Worm (Caenorhabditis elegans) whole organism, L4 larva: Measurements from ENCODE around the gene F12D9.2.
"Not testable (repeated sequence)": the region's sequence is repeated elsewhere in the genome, so short reads cannot be mapped to it uniquely, and the experiment has no call there.

Experiments
- F26F4.8 ChIP-seq: fragments of 200-800 bp; sonication (Bioruptor generic); conservative IDR thresholded peaks from 2 replicates; pipeline ENCODE4 v1.3.6; 2022; ENCODE audit warnings: missing genetic modification characterization, missing compliant biosample characterization
- R02D3.7 ChIP-seq: fragments of 150-350 bp; sonication (generic microtip); optimal IDR thresholded peaks from 3 replicates; lab custom pipeline; 2014; ENCODE audit warnings: missing biosample characterization, missing genetic modification characterization
- T26A8.4 ChIP-seq: fragments of 200-800 bp; sonication (Bioruptor generic); IDR thresholded peaks from 2 replicates; pipeline ENCODE4 v1.3.6; 2022; ENCODE audit warnings: missing genetic modification characterization, missing compliant biosample characterization
- Y105C5A.15 ChIP-seq: fragments of 200-800 bp; sonication (Bioruptor generic); IDR thresholded peaks from 2 replicates; pipeline ENCODE4 v1.3.6; 2022; ENCODE audit warnings: missing genetic modification characterization, missing compliant biosample characterization
- aha-1 ChIP-seq: fragments of 150-350 bp; peaks from one replicate; lab custom pipeline; 2014; ENCODE audit warnings: missing biosample characterization, missing genetic modification characterization
- ceh-20 ChIP-seq: fragments of 200-800 bp; sonication (Bioruptor generic); IDR thresholded peaks from 2 replicates; pipeline ENCODE4 v1.3.6; 2022; ENCODE audit warnings: missing genetic modification reagents, missing genetic modification characterization, missing compliant biosample characterization
- ceh-28 ChIP-seq: fragments of 150-350 bp; optimal IDR thresholded peaks from 2 replicates; lab custom pipeline; 2014; ENCODE audit warnings: missing biosample characterization, missing genetic modification reagents, missing genetic modification characterization
- ceh-82 ChIP-seq: sonication (generic microtip); optimal IDR thresholded peaks from 2 replicates; lab custom pipeline; 2017; ENCODE audit warnings: missing biosample characterization, missing genetic modification characterization
- ces-1 ChIP-seq: fragments of 150-350 bp; sonication (generic microtip); optimal IDR thresholded peaks from 4 replicates; lab custom pipeline; 2014; ENCODE audit warnings: missing biosample characterization, missing genetic modification reagents, missing genetic modification characterization
- daf-12 ChIP-seq: fragments of 150-350 bp; optimal IDR thresholded peaks from 2 replicates; lab custom pipeline; 2014; ENCODE audit warnings: missing biosample characterization, missing genetic modification reagents, missing genetic modification characterization
- dmd-6 ChIP-seq: fragments of 200-800 bp; sonication (Bioruptor generic); IDR thresholded peaks from 2 replicates; pipeline ENCODE4 v1.3.6; 2022; ENCODE audit warnings: missing genetic modification reagents, missing genetic modification characterization, missing compliant biosample characterization
- dmd-9 ChIP-seq: fragments of 200-800 bp; sonication (Bioruptor generic); IDR thresholded peaks from 2 replicates; pipeline ENCODE4 v1.3.6; 2022; ENCODE audit warnings: missing genetic modification reagents, missing genetic modification characterization, missing compliant biosample characterization
- duxl-1 ChIP-seq: sonication (generic microtip); optimal IDR thresholded peaks from 2 replicates; lab custom pipeline; 2016; ENCODE audit warnings: mild to moderate bottlenecking, missing genetic modification characterization, moderate library complexity, missing compliant biosample characterization; ENCODE audit not compliant: poor library complexity
- dve-1 ChIP-seq: sonication (generic microtip); optimal IDR thresholded peaks from 2 replicates; lab custom pipeline; 2017; ENCODE audit warnings: antibody characterized with exemption, mild to moderate bottlenecking, missing genetic modification characterization, missing compliant biosample characterization; ENCODE audit not compliant: insufficient read depth
- fkh-10 ChIP-seq: fragments of 150-350 bp; optimal IDR thresholded peaks from 2 replicates; lab custom pipeline; 2014; ENCODE audit warnings: missing biosample characterization, missing genetic modification reagents, missing genetic modification characterization
- fos-1 ChIP-seq: fragments of 150-350 bp; optimal IDR thresholded peaks from 2 replicates; lab custom pipeline; 2014; ENCODE audit warnings: missing biosample characterization, missing genetic modification characterization
- gei-8 ChIP-seq: fragments of 200-800 bp; sonication (Bioruptor generic); optimal IDR thresholded peaks from 2 replicates; lab custom pipeline; 2018; ENCODE audit warnings: mild to moderate bottlenecking, missing genetic modification characterization, missing compliant biosample characterization
- hif-1 ChIP-seq, 2 experiments: sonication (generic microtip); optimal IDR thresholded peaks; 2 replicates each; lab custom pipeline; 2016 to 2017; ENCODE audit warnings: missing compliant biosample characterization in 2 of 2, missing genetic modification characterization in 2 of 2, missing genetic modification reagents in 2 of 2, missing genotype in 2 of 2, mild to moderate bottlenecking in 1 of 2
- hlh-30 ChIP-seq: sonication (generic microtip); optimal IDR thresholded peaks from 2 replicates; lab custom pipeline; 2017; ENCODE audit warnings: antibody characterized with exemption, mild to moderate bottlenecking, missing genetic modification characterization, missing compliant biosample characterization; ENCODE audit not compliant: insufficient read depth
- jun-1 ChIP-seq: fragments of 150-350 bp; optimal IDR thresholded peaks from 2 replicates; lab custom pipeline; 2014; ENCODE audit warnings: missing biosample characterization, missing genetic modification reagents, missing genetic modification characterization
- lin-39 ChIP-seq: fragments of 150-350 bp; optimal IDR thresholded peaks from 2 replicates; lab custom pipeline; 2014; ENCODE audit warnings: missing biosample characterization, missing genetic modification reagents, missing genetic modification characterization
- lir-3 ChIP-seq: sonication (generic microtip); optimal IDR thresholded peaks from 2 replicates; lab custom pipeline; 2016; ENCODE audit warnings: mild to moderate bottlenecking, missing genetic modification characterization, missing compliant biosample characterization
- madf-9 ChIP-seq: fragments of 200-800 bp; sonication (Bioruptor generic); conservative IDR thresholded peaks from 2 replicates; pipeline ENCODE4 v1.3.6; 2022; ENCODE audit warnings: missing genetic modification reagents, missing genetic modification characterization, missing compliant biosample characterization
- mdl-1 ChIP-seq, 2 experiments: fragments of 150-350 bp in 1 of 2; sonication (generic microtip) in 1 of 2; optimal IDR thresholded peaks; 2 replicates each; lab custom pipeline; 2014 to 2017; ENCODE audit warnings: missing biosample characterization in 2 of 2, missing genetic modification characterization in 2 of 2
- mep-1 ChIP-seq: fragments of 150-350 bp; sonication (generic microtip); optimal IDR thresholded peaks from 3 replicates; lab custom pipeline; 2014; ENCODE audit warnings: missing biosample characterization, missing genetic modification characterization
- nhr-10 ChIP-seq: fragments of 150-350 bp; optimal IDR thresholded peaks from 2 replicates; lab custom pipeline; 2014; ENCODE audit warnings: missing biosample characterization, missing genetic modification characterization
- nhr-11 ChIP-seq: fragments of 150-350 bp; optimal IDR thresholded peaks from 2 replicates; lab custom pipeline; 2014; ENCODE audit warnings: missing biosample characterization, missing genetic modification characterization
- nhr-6 ChIP-seq: fragments of 150-350 bp; optimal IDR thresholded peaks from 2 replicates; lab custom pipeline; 2014; ENCODE audit warnings: missing biosample characterization, missing genetic modification characterization
- php-3 ChIP-seq: fragments of 200-800 bp; sonication (Bioruptor generic); IDR thresholded peaks from 2 replicates; pipeline ENCODE4 v1.3.6; 2022; ENCODE audit warnings: missing genetic modification reagents, missing genetic modification characterization, missing compliant biosample characterization
- pqm-1 ChIP-seq: sonication (generic microtip); optimal IDR thresholded peaks from 2 replicates; lab custom pipeline; 2017; ENCODE audit warnings: missing biosample characterization, missing genetic modification characterization
- rbr-2 ChIP-seq: sonication (generic microtip); optimal IDR thresholded peaks from 2 replicates; lab custom pipeline; 2016; ENCODE audit warnings: missing genotype, missing genetic modification characterization, missing compliant biosample characterization
- saeg-2 ChIP-seq: fragments of 200-800 bp; sonication (Bioruptor generic); IDR thresholded peaks from 2 replicates; pipeline ENCODE4 v1.3.6; 2022; ENCODE audit warnings: missing genetic modification reagents, missing genetic modification characterization, missing compliant biosample characterization
- set-16 ChIP-seq: fragments of 200-800 bp; sonication (Bioruptor generic); IDR thresholded peaks from 2 replicates; pipeline ENCODE4 v1.3.6; 2022; ENCODE audit warnings: missing genetic modification reagents, missing genetic modification characterization, missing compliant biosample characterization
- skn-1 ChIP-seq: fragments of 150-350 bp; optimal IDR thresholded peaks from 2 replicates; lab custom pipeline; 2014; ENCODE audit warnings: missing biosample characterization, missing genetic modification characterization
- spr-3 ChIP-seq: fragments of 200-800 bp; sonication (Bioruptor generic); optimal IDR thresholded peaks from 2 replicates; lab custom pipeline; 2018; ENCODE audit warnings: mild to moderate bottlenecking, missing genetic modification characterization, missing compliant biosample characterization
- tra-1 ChIP-seq: fragments of 200-800 bp; sonication (Bioruptor generic); IDR thresholded peaks from 2 replicates; pipeline ENCODE4 v1.3.6; 2022; ENCODE audit warnings: missing genetic modification reagents, missing genetic modification characterization, missing compliant biosample characterization
- unc-130 ChIP-seq: sonication (generic microtip); optimal IDR thresholded peaks from 2 replicates; lab custom pipeline; 2016; ENCODE audit warnings: missing genetic modification reagents, missing genetic modification characterization, missing compliant biosample characterization
- unc-39 ChIP-seq: sonication (generic microtip); optimal IDR thresholded peaks from 2 replicates; lab custom pipeline; 2017; ENCODE audit warnings: missing biosample characterization, missing genetic modification characterization
- unc-62 ChIP-seq, 3 experiments: fragments of 150-350 bp in 1 of 3; sonication (generic microtip); optimal IDR thresholded peaks in 2 of 3; peaks in 1 of 3; 1 replicate in 1 of 3; 2 replicates in 2 of 3; lab custom pipeline; 2014 to 2017; ENCODE audit warnings: missing biosample characterization in 3 of 3, missing genetic modification characterization in 3 of 3, missing genetic modification reagents in 3 of 3, missing genotype in 1 of 3
- zag-1 ChIP-seq: fragments of 150-350 bp; optimal IDR thresholded peaks from 2 replicates; lab custom pipeline; 2014; ENCODE audit warnings: missing biosample characterization, missing genetic modification characterization
- zfp-2 ChIP-seq: sonication (generic microtip); optimal IDR thresholded peaks from 2 replicates; lab custom pipeline; 2016; ENCODE audit warnings: mild to moderate bottlenecking, missing genetic modification characterization, missing compliant biosample characterization
- zip-11 ChIP-seq: fragments of 200-800 bp; sonication (Bioruptor generic); IDR thresholded peaks from 2 replicates; pipeline ENCODE4 v1.3.6; 2022; ENCODE audit warnings: missing genetic modification characterization, missing compliant biosample characterization

Gene F12D9.2

DNA sequence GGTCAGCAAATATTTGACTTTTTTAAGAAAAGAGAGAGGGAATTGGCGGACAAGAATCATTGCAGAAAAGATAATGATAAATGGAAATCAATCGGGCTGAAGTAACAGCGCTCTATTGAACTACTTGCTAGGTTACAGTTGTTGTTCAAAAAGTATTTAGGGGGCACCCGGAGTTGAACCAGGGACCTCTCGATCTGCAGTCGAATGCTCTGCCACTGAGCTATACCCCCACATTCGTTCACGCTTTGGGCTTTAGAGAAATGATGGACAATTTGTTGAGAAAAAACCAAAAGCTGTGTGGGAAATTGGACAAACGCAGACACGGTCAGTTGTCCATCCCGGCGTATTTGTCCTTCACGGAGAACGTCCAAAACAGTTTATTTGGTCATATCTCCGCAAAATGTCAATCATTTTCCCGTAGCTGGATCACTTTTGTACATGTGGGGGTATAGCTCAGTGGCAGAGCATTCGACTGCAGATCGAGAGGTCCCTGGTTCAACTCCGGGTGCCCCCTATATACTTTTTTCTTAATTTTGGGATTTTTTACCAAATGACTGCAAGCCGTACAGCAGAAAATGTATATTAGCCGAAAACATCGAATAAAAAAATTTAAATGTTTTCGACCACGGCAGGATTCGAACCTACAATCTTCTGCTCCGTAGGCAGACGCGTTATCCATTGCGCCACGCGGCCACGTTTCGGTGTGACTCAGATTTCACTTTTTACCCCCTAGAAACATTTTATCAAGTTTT is 22.9 kb downstream of the F12D9.2 start (continued):
- TF ChIP-seq ceh-28 (tag; lab: Kevin White, UChicago) (no peak), mdl-1 (tag; optimal IDR thresholded peaks at IDR 0.05; lab: Kevin White, UChicago) (no peak), duxl-1 (peak; percentile 74), pqm-1 (tag; lab: Kevin White, UChicago) (no peak), fkh-10 (GFP tag; lab: Kevin White, UChicago) (no peak), zag-1 (no peak)

DNA sequence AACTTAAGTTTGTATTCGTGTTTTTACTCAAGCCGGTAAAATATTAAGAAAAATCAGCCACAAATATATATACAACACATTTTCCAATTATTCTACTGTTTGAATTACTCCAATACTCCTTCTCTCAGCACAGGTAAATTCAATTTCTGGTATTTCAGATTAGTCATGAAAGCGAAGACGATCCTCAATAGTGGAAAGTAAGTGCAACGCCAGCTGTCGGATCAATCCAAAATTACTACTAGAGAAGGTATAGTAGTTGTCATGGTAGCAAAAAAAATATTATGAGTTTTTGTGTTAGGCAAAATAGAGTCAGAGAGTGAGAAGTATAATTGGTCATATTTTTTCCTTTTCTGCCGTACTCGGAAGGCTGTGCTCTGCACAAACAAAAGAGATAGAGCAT is 33.8 kb downstream of the F12D9.2 start, which contains the start of gene K01A12.2:
Gene K01A12.2, plus strand, starts transcription at position 301 of the 400 bp plus-strand sequence.
- TF ChIP-seq zip-11 (GFP tag; lab: Robert Waterston, UW): no peak
- no peak for TF ChIP-seq dmd-9
- TF ChIP-seq unc-130 (GFP tag; lab: Kevin White, UChicago): no peak
- no peak for TF ChIP-seq duxl-1
- no peak for TF ChIP-seq ceh-20 (GFP tag; lab: Robert Waterston, UW)
- no peak for TF ChIP-seq F26F4.8
- TF ChIP-seq php-3 (GFP tag; lab: Robert Waterston, UW): no peak
- no peak for TF ChIP-seq Y105C5A.15
- TF ChIP-seq nhr-10 (tag; lab: Kevin White, UChicago): no peak
- TF ChIP-seq, all 104 proteins: peak for 0

DNA sequence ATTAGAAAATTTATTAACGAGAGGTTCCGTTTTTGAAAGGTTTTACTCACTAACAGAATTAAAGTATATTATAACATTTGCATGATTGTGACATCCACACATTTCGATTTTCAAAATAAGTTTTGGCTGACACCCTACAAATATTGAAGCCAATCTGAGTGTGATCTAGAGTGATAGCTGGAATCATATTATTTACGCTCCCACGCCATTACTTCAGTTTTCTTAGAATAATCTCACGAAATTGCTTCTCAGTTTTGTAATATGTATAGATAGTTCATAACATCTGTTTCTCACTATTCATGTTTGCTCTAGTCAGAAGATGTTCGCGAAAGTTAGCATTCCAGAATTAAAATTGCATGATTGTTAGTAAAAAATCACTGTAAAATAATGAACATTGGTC is 34.6 kb downstream of the F12D9.2 start:
- no peak for TF ChIP-seq nhr-10 (tag; lab: Kevin White, UChicago)
- TF ChIP-seq unc-62 (GFP tag; optimal IDR thresholded peaks at IDR 0.05 in 1 of 2; lab: Kevin White, UChicago): peak in 1 of 2 experiments; percentile 58
- no peak for TF ChIP-seq unc-62 (tag; optimal IDR thresholded peaks at IDR 0.05; lab: Kevin White, UChicago)
- TF ChIP-seq aha-1 (tag; lab: Kevin White, UChicago): peak; percentile 12
- peak; percentile 26 for TF ChIP-seq nhr-11
- TF ChIP-seq R02D3.7 (tag; lab: Kevin White, UChicago): no peak

DNA sequence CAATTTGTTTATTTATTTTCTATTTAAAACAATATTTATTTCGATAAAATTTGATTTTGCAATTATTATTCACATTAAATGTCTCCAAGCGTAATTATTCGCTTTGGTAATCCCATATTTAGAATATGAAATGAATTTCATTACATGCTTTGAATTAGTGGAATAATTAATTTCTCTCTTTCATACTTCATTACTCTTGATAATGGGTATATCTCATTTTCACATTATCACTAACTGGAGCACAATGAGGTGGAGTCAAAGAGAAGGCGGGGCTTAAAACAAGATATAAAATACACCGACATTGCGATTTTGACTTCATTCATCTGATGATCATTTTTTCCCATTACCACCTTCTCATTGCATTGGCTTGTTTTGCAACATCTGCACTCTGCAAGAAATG is 36.3 kb downstream of the F12D9.2 start, which contains the start of gene K01A12.4:
Gene K01A12.4, plus strand, starts transcription at position 301 of the 400 bp plus-strand sequence.
- not testable (repeated sequence) for TF ChIP-seq fkh-10 (GFP tag; lab: Kevin White, UChicago); nhr-6; skn-1 (tag; lab: Kevin White, UChicago)

DNA sequence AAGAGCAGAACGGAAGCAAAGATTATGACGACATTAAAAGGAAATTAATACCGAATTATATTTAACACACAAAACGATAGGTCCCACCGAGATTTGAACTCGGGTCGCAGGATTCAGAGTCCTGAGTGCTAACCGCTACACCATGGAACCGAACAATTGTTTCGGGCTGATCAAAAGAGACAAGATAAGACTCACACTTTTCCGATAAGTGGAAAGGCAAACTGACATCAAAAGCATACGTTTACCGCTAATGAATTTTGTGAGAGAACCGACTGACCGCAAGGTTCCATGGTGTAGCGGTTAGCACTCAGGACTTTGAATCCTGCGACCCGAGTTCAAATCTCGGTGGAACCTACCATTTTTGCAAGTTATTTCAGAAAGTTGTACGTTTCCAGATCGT is 38.1 kb downstream of the F12D9.2 start:
- TF ChIP-seq madf-9 (GFP tag; lab: Robert Waterston, UW) (peak; percentile 75), lir-3 (peak; percentile 42), tra-1 (peak; percentile 84), dve-1 (peak; percentile 49), unc-39 (tag; lab: Kevin White, UChicago) (no peak), dmd-6 (GFP tag; lab: Robert Waterston, UW) (peak; percentile 64), mep-1 (tag; lab: Kevin White, UChicago) (peak; percentile 40), hif-1 (tag; optimal IDR thresholded peaks at IDR 0.05; lab: Kevin White, UChicago) (no peak), php-3 (GFP tag; lab: Robert Waterston, UW) (peak; percentile 71), set-16 (GFP tag; lab: Robert Waterston, UW) (no peak), zfp-2 (tag; lab: Kevin White, UChicago) (no peak), lin-39 (no peak), fkh-10 (GFP tag; lab: Kevin White, UChicago) (no peak), zag-1 (no peak), gei-8 (GFP tag; lab: Kevin White, UChicago) (no peak), jun-1 (no peak), skn-1 (tag; lab: Kevin White, UChicago) (no peak), spr-3 (GFP tag; lab: Kevin White, UChicago) (peak; percentile 69), ceh-20 (GFP tag; lab: Robert Waterston, UW) (0 out of 2 replicates have a peak, but pooled peaks have one; percentile 28), saeg-2 (GFP tag; lab: Robert Waterston, UW) (peak; percentile 59; the same call in 1 of the 2 replicates), T26A8.4 (GFP tag; lab: Robert Waterston, UW) (peak; percentile 75; the same call in 1 of the 2 replicates), rbr-2 (tag; lab: Kevin White, UChicago) (peak; percentile 16), daf-12 (tag; lab: Kevin White, UChicago) (no peak), ceh-82 (tag; lab: Kevin White, UChicago) (no peak), ces-1 (no peak), fos-1 (tag; lab: Kevin White, UChicago) (no peak), hlh-30 (tag; lab: Kevin White, UChicago) (peak; percentile 57)
